Worm (Caenorhabditis elegans) whole organism, L4 larva: Measurements from ENCODE around the gene W07A12.8.

Experiments
- F10B5.3 ChIP-seq: sonication (generic microtip); optimal IDR thresholded peaks from 2 replicates; lab custom pipeline; 2016; ENCODE audit warnings: mild to moderate bottlenecking, missing genetic modification characterization, missing compliant biosample characterization
- F44E2.7 ChIP-seq: fragments of 200-800 bp; sonication (Bioruptor generic); IDR thresholded peaks from 2 replicates; pipeline ENCODE4 v2.1.2; 2022; ENCODE audit warnings: missing genetic modification characterization, missing compliant biosample characterization
- T20F7.1 ChIP-seq: fragments of 200-800 bp; sonication (Bioruptor generic); optimal IDR thresholded peaks from 2 replicates; lab custom pipeline; 2018; ENCODE audit warnings: mild to moderate bottlenecking, missing genetic modification characterization, missing compliant biosample characterization
- Y5F2A.4 ChIP-seq: fragments of 200-800 bp; sonication (Bioruptor generic); optimal IDR thresholded peaks from 2 replicates; lab custom pipeline; 2018; ENCODE audit warnings: mild to moderate bottlenecking, missing genetic modification characterization, missing compliant biosample characterization
- Y75B8A.6 ChIP-seq: fragments of 200-800 bp; sonication (Bioruptor generic); IDR thresholded peaks from 2 replicates; pipeline ENCODE4 v1.3.6; 2022; ENCODE audit warnings: missing genetic modification reagents, missing genetic modification characterization, missing compliant biosample characterization
- aha-1 ChIP-seq: fragments of 150-350 bp; peaks from one replicate; lab custom pipeline; 2014; ENCODE audit warnings: missing biosample characterization, missing genetic modification characterization
- ama-1 ChIP-seq: fragments of 150-350 bp; optimal IDR thresholded peaks from 2 replicates; lab custom pipeline; 2014; ENCODE audit warnings: inconsistent platforms, mixed read lengths
- ceh-32 ChIP-seq: sonication (generic microtip); optimal IDR thresholded peaks from 2 replicates; lab custom pipeline; 2016; ENCODE audit warnings: mild to moderate bottlenecking, missing genetic modification characterization, missing compliant biosample characterization; ENCODE audit not compliant: poor library complexity
- ceh-44 ChIP-seq: fragments of 200-800 bp; sonication (Bioruptor generic); IDR thresholded peaks from 2 replicates; pipeline ENCODE4 v1.3.6; 2022; ENCODE audit warnings: missing genetic modification reagents, missing genetic modification characterization, missing compliant biosample characterization
- ceh-62 ChIP-seq: sonication (generic microtip); optimal IDR thresholded peaks from 2 replicates; lab custom pipeline; 2017; ENCODE audit warnings: missing biosample characterization, missing genetic modification characterization
- cey-2 ChIP-seq: sonication (generic microtip); optimal IDR thresholded peaks from 3 replicates; lab custom pipeline; 2017; ENCODE audit warnings: missing genetic modification characterization, mild to moderate bottlenecking, missing compliant biosample characterization, antibody characterized with exemption, borderline replicate concordance; ENCODE audit not compliant: insufficient read depth
- ctbp-1 ChIP-seq: fragments of 200-800 bp; sonication (Bioruptor generic); IDR thresholded peaks from 2 replicates; pipeline ENCODE4 v1.3.6; 2022; ENCODE audit warnings: missing genetic modification reagents, missing genetic modification characterization, missing compliant biosample characterization
- daf-12 ChIP-seq: fragments of 150-350 bp; optimal IDR thresholded peaks from 2 replicates; lab custom pipeline; 2014; ENCODE audit warnings: missing biosample characterization, missing genetic modification reagents, missing genetic modification characterization
- dmd-6 ChIP-seq: fragments of 200-800 bp; sonication (Bioruptor generic); IDR thresholded peaks from 2 replicates; pipeline ENCODE4 v1.3.6; 2022; ENCODE audit warnings: missing genetic modification reagents, missing genetic modification characterization, missing compliant biosample characterization
- dpl-1 ChIP-seq: fragments of 150-350 bp; optimal IDR thresholded peaks from 2 replicates; lab custom pipeline; 2014; ENCODE audit warnings: missing biosample characterization, missing genetic modification reagents, missing genetic modification characterization
- dve-1 ChIP-seq: sonication (generic microtip); optimal IDR thresholded peaks from 2 replicates; lab custom pipeline; 2017; ENCODE audit warnings: antibody characterized with exemption, mild to moderate bottlenecking, missing genetic modification characterization, missing compliant biosample characterization; ENCODE audit not compliant: insufficient read depth
- fos-1 ChIP-seq: fragments of 150-350 bp; optimal IDR thresholded peaks from 2 replicates; lab custom pipeline; 2014; ENCODE audit warnings: missing biosample characterization, missing genetic modification characterization
- hif-1 ChIP-seq, 2 experiments: sonication (generic microtip); optimal IDR thresholded peaks; 2 replicates each; lab custom pipeline; 2016 to 2017; ENCODE audit warnings: missing compliant biosample characterization in 2 of 2, missing genetic modification characterization in 2 of 2, missing genetic modification reagents in 2 of 2, missing genotype in 2 of 2, mild to moderate bottlenecking in 1 of 2
- hlh-11 ChIP-seq: fragments of 200-800 bp; sonication (Bioruptor generic); optimal IDR thresholded peaks from 2 replicates; lab custom pipeline; 2018; ENCODE audit warnings: mild to moderate bottlenecking, missing genetic modification characterization, missing compliant biosample characterization
- hlh-30 ChIP-seq: sonication (generic microtip); optimal IDR thresholded peaks from 2 replicates; lab custom pipeline; 2017; ENCODE audit warnings: antibody characterized with exemption, mild to moderate bottlenecking, missing genetic modification characterization, missing compliant biosample characterization; ENCODE audit not compliant: insufficient read depth
- jun-1 ChIP-seq: fragments of 150-350 bp; optimal IDR thresholded peaks from 2 replicates; lab custom pipeline; 2014; ENCODE audit warnings: missing biosample characterization, missing genetic modification reagents, missing genetic modification characterization
- lim-7 ChIP-seq: fragments of 200-800 bp; sonication (Bioruptor generic); IDR thresholded peaks from 2 replicates; pipeline ENCODE4 v1.3.6; 2022; ENCODE audit warnings: missing genetic modification characterization, missing compliant biosample characterization
- lin-15B ChIP-seq: fragments of 150-350 bp; sonication (generic microtip); optimal IDR thresholded peaks from 3 replicates; lab custom pipeline; 2014; ENCODE audit warnings: missing biosample characterization, missing genetic modification characterization
- lin-38 ChIP-seq: fragments of 200-800 bp; sonication (Bioruptor generic); IDR thresholded peaks from 2 replicates; pipeline ENCODE4 v1.3.6; 2022; ENCODE audit warnings: missing genetic modification reagents, missing genetic modification characterization, missing compliant biosample characterization
- lsy-2 ChIP-seq, 2 experiments: fragments of 150-350 bp in 1 of 2; sonication (generic microtip) in 1 of 2; optimal IDR thresholded peaks; 2 replicates each; lab custom pipeline; 2014 to 2017; ENCODE audit warnings: missing biosample characterization in 2 of 2, missing genetic modification characterization in 2 of 2
- mdl-1 ChIP-seq, 2 experiments: fragments of 150-350 bp in 1 of 2; sonication (generic microtip) in 1 of 2; optimal IDR thresholded peaks; 2 replicates each; lab custom pipeline; 2014 to 2017; ENCODE audit warnings: missing biosample characterization in 2 of 2, missing genetic modification characterization in 2 of 2
- mdt-29 ChIP-seq: fragments of 200-800 bp; sonication (Bioruptor generic); IDR thresholded peaks from 2 replicates; pipeline ENCODE4 v1.3.6; 2022; ENCODE audit warnings: missing genetic modification reagents, missing genetic modification characterization, missing compliant biosample characterization
- mep-1 ChIP-seq: fragments of 150-350 bp; sonication (generic microtip); optimal IDR thresholded peaks from 3 replicates; lab custom pipeline; 2014; ENCODE audit warnings: missing biosample characterization, missing genetic modification characterization
- mes-2 ChIP-seq: sonication (generic microtip); optimal IDR thresholded peaks from 2 replicates; lab custom pipeline; 2016; ENCODE audit warnings: missing genotype, mild to moderate bottlenecking, missing genetic modification characterization, missing compliant biosample characterization; ENCODE audit not compliant: poor library complexity, severe bottlenecking
- mxl-2 ChIP-seq: fragments of 200-800 bp; sonication (Bioruptor generic); conservative IDR thresholded peaks from 2 replicates; pipeline ENCODE4 v1.3.6; 2022; ENCODE audit warnings: missing genetic modification reagents, missing genetic modification characterization, missing compliant biosample characterization
- mxl-3 ChIP-seq: fragments of 200-800 bp; sonication (Bioruptor generic); optimal IDR thresholded peaks from 2 replicates; lab custom pipeline; 2018; ENCODE audit warnings: mild to moderate bottlenecking, missing genetic modification characterization, missing compliant biosample characterization
- nhr-102 ChIP-seq: sonication (generic microtip); optimal IDR thresholded peaks from 2 replicates; lab custom pipeline; 2016; ENCODE audit warnings: mild to moderate bottlenecking, missing genetic modification characterization, moderate library complexity, missing compliant biosample characterization
- nhr-11 ChIP-seq: fragments of 150-350 bp; optimal IDR thresholded peaks from 2 replicates; lab custom pipeline; 2014; ENCODE audit warnings: missing biosample characterization, missing genetic modification characterization
- nhr-28 ChIP-seq: fragments of 150-350 bp; optimal IDR thresholded peaks from 2 replicates; lab custom pipeline; 2014; ENCODE audit warnings: missing biosample characterization, missing genetic modification characterization
- nhr-41 ChIP-seq: fragments of 200-800 bp; sonication (Bioruptor generic); IDR thresholded peaks from 2 replicates; pipeline ENCODE4 v1.3.6; 2022; ENCODE audit warnings: missing genetic modification reagents, missing genetic modification characterization, missing compliant biosample characterization
- nhr-48 ChIP-seq: sonication (generic microtip); optimal IDR thresholded peaks from 2 replicates; lab custom pipeline; 2016; ENCODE audit warnings: mild to moderate bottlenecking, missing genetic modification characterization, missing compliant biosample characterization
- nhr-6 ChIP-seq: fragments of 150-350 bp; optimal IDR thresholded peaks from 2 replicates; lab custom pipeline; 2014; ENCODE audit warnings: missing biosample characterization, missing genetic modification characterization
- nhr-77 ChIP-seq: fragments of 150-350 bp; optimal IDR thresholded peaks from 2 replicates; lab custom pipeline; 2014; ENCODE audit warnings: missing biosample characterization, missing genetic modification characterization
- pha-4 ChIP-seq, 2 experiments: fragments of 150-350 bp in 1 of 2; fragments of 200-800 bp in 1 of 2; sonication (Bioruptor generic) in 1 of 2; IDR thresholded peaks in 1 of 2; optimal IDR thresholded peaks in 1 of 2; 2 replicates each; pipeline versions ENCODE4 v1.3.6 to Lab custom; 2014 to 2022; ENCODE audit warnings: missing genetic modification characterization in 2 of 2, missing genetic modification reagents in 2 of 2, missing biosample characterization in 1 of 2, missing compliant biosample characterization in 1 of 2
- php-3 ChIP-seq: fragments of 200-800 bp; sonication (Bioruptor generic); IDR thresholded peaks from 2 replicates; pipeline ENCODE4 v1.3.6; 2022; ENCODE audit warnings: missing genetic modification reagents, missing genetic modification characterization, missing compliant biosample characterization
- saeg-2 ChIP-seq: fragments of 200-800 bp; sonication (Bioruptor generic); IDR thresholded peaks from 2 replicates; pipeline ENCODE4 v1.3.6; 2022; ENCODE audit warnings: missing genetic modification reagents, missing genetic modification characterization, missing compliant biosample characterization
- set-16 ChIP-seq: fragments of 200-800 bp; sonication (Bioruptor generic); IDR thresholded peaks from 2 replicates; pipeline ENCODE4 v1.3.6; 2022; ENCODE audit warnings: missing genetic modification reagents, missing genetic modification characterization, missing compliant biosample characterization
- skn-1 ChIP-seq: fragments of 150-350 bp; optimal IDR thresholded peaks from 2 replicates; lab custom pipeline; 2014; ENCODE audit warnings: missing biosample characterization, missing genetic modification characterization
- tag-97 ChIP-seq: fragments of 200-800 bp; sonication (Bioruptor generic); IDR thresholded peaks from 2 replicates; pipeline ENCODE4 v1.3.6; 2022; ENCODE audit warnings: missing genetic modification characterization, missing compliant biosample characterization
- vab-7 ChIP-seq: fragments of 200-800 bp; sonication (Bioruptor generic); IDR thresholded peaks from 2 replicates; pipeline ENCODE4 v1.3.6; 2022; ENCODE audit warnings: missing genetic modification reagents, missing genetic modification characterization, missing compliant biosample characterization
- zfp-3 ChIP-seq: fragments of 200-800 bp; sonication (Bioruptor generic); conservative IDR thresholded peaks from 2 replicates; pipeline ENCODE4 v1.3.6; 2022; ENCODE audit warnings: missing genetic modification reagents, missing genetic modification characterization, missing compliant biosample characterization
- zip-11 ChIP-seq: fragments of 200-800 bp; sonication (Bioruptor generic); IDR thresholded peaks from 2 replicates; pipeline ENCODE4 v1.3.6; 2022; ENCODE audit warnings: missing genetic modification characterization, missing compliant biosample characterization
- zip-2 ChIP-seq: fragments of 150-350 bp; optimal IDR thresholded peaks from 2 replicates; lab custom pipeline; 2014; ENCODE audit warnings: missing biosample characterization, missing genetic modification characterization
- ztf-11 ChIP-seq: fragments of 150-350 bp; optimal IDR thresholded peaks from 2 replicates; lab custom pipeline; 2014; ENCODE audit warnings: missing biosample characterization, missing genetic modification characterization
- ztf-7 ChIP-seq: fragments of 150-350 bp; optimal IDR thresholded peaks from 2 replicates; lab custom pipeline; 2014; ENCODE audit warnings: missing biosample characterization, missing genetic modification characterization

Gene W07A12.8

DNA sequence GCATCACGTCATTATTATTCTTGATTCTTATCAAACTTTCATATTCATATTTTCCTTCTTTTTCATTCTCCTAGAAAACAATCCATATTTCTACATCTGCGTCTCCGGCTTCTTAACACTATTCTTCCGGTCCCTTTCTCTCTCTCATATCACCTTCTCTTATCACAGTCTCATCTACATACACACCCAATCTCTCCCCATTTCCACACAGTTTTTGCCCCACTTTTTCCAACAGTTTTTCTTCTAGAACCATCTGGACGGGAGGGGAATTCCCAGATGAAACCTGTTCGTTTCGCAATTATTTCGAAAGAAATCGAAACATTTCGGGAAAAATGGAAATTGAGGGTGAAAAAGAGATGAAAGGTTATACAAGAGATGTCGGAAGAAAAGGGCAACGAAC is 37.5 kb downstream of the W07A12.8 start (continued):
- TF ChIP-seq nhr-48 (tag; lab: Kevin White, UChicago) = peak; percentile 79
- peak; percentile 20 for TF ChIP-seq T20F7.1 (GFP tag; lab: Kevin White, UChicago)
- peak; percentile 33 for TF ChIP-seq nhr-11 (tag; lab: Kevin White, UChicago)
- TF ChIP-seq dve-1 = peak; percentile 84
- peak; percentile 42 for TF ChIP-seq dpl-1
- TF ChIP-seq mdl-1 (tag; optimal IDR thresholded peaks at IDR 0.05; lab: Kevin White, UChicago) = peak; percentile 21 to 36
- TF ChIP-seq lin-15B (tag; lab: Kevin White, UChicago) = no peak
- peak; percentile 65 for TF ChIP-seq cey-2
- TF ChIP-seq F44E2.7 (GFP tag; lab: Robert Waterston, UW) = no peak
- peak; percentile 19 for TF ChIP-seq nhr-102
- peak; percentile 26; the same call in 1 of the 2 replicates for TF ChIP-seq lin-38 (GFP tag; lab: Robert Waterston, UW)
- no peak for TF ChIP-seq ztf-11 (tag; lab: Kevin White, UChicago)
- no peak for TF ChIP-seq pha-4 (GFP tag; IDR thresholded peaks at IDR 0.05; lab: Robert Waterston, UW)
- TF ChIP-seq pha-4 (tag; optimal IDR thresholded peaks at IDR 0.05; lab: Kevin White, UChicago) = no peak
- no peak for TF ChIP-seq jun-1 (tag; lab: Kevin White, UChicago)
- no peak for TF ChIP-seq saeg-2
- no peak for TF ChIP-seq lim-7
- TF ChIP-seq mxl-3 = peak; percentile 64
- no peak for TF ChIP-seq ceh-44 (GFP tag; lab: Robert Waterston, UW)
- no peak for TF ChIP-seq aha-1 (tag; lab: Kevin White, UChicago)
- TF ChIP-seq fos-1 (tag; lab: Kevin White, UChicago) = no peak
- TF ChIP-seq zip-2 (tag; lab: Kevin White, UChicago) = peak; percentile 38
- TF ChIP-seq nhr-28 (tag; lab: Kevin White, UChicago) = peak; percentile 86
- peak; percentile 83 for TF ChIP-seq mdt-29
- TF ChIP-seq ama-1 (lab: Kevin White, UChicago) = peak; percentile 70
- 0 out of 2 replicates have a peak, but pooled peaks have one; percentile 6 for TF ChIP-seq nhr-41 (GFP tag; lab: Robert Waterston, UW)
- TF ChIP-seq ctbp-1 = 0 out of 2 replicates have a peak, but pooled peaks have one; percentile 19
- TF ChIP-seq F10B5.3 (tag; lab: Kevin White, UChicago) = no peak
- TF ChIP-seq zfp-3 (GFP tag; lab: Robert Waterston, UW) = peak; percentile 67
- no peak for TF ChIP-seq set-16 (GFP tag; lab: Robert Waterston, UW)
- peak; percentile 19 for TF ChIP-seq mes-2 (tag; lab: Kevin White, UChicago)
- no peak for TF ChIP-seq mxl-2 (GFP tag; lab: Robert Waterston, UW)
- peak; percentile 51 for TF ChIP-seq nhr-6 (tag; lab: Kevin White, UChicago)
- no peak for TF ChIP-seq skn-1
- TF ChIP-seq hif-1 (tag; optimal IDR thresholded peaks at IDR 0.05; lab: Kevin White, UChicago) = peak in 1 of 2 experiments; percentile 11
- peak; percentile 40 for TF ChIP-seq mep-1 (tag; lab: Kevin White, UChicago)
- no peak for TF ChIP-seq ceh-62 (tag; lab: Kevin White, UChicago)
- peak; percentile 82 for TF ChIP-seq dmd-6
- no peak for TF ChIP-seq zip-11 (GFP tag; lab: Robert Waterston, UW)
- TF ChIP-seq tag-97 (GFP tag; lab: Robert Waterston, UW) = no peak
- peak; percentile 47 for TF ChIP-seq hlh-30
- no peak for TF ChIP-seq vab-7 (GFP tag; lab: Robert Waterston, UW)
- no peak for TF ChIP-seq daf-12 (tag; lab: Kevin White, UChicago)
- TF ChIP-seq Y5F2A.4 = no peak
- peak; percentile 68 for TF ChIP-seq nhr-77 (tag; lab: Kevin White, UChicago)
- no peak for TF ChIP-seq ztf-7
- 0 out of 2 replicates have a peak, but pooled peaks have one; percentile 12 for TF ChIP-seq php-3 (GFP tag; lab: Robert Waterston, UW)
- TF ChIP-seq Y75B8A.6 (GFP tag; lab: Robert Waterston, UW) = 0 out of 2 replicates have a peak, but pooled peaks have one; percentile 13
- TF ChIP-seq lsy-2 (tag; optimal IDR thresholded peaks at IDR 0.05; lab: Kevin White, UChicago) = peak; percentile 44 to 68
- TF ChIP-seq ceh-32 (tag; lab: Kevin White, UChicago) = no peak
- peak; percentile 89 for TF ChIP-seq hlh-11 (tag; lab: Kevin White, UChicago)
